Fruit fly (Drosophila melanogaster) whole organism, embryonic: ENCODE data around the gene CG42445.

Experiments
- Bgb ChIP-seq: fragments of 200-800 bp; sonication (Bioruptor generic); IDR thresholded peaks from 2 replicates; pipeline ENCODE4 v1.3.6; 2022; ENCODE audit warnings: missing biosample characterization, missing genetic modification characterization; ENCODE audit not compliant: partially characterized antibody
- CG10274 ChIP-seq: fragments of 200-800 bp; sonication (Bioruptor generic); optimal IDR thresholded peaks from 3 replicates; lab custom pipeline; 2017; ENCODE audit warnings: missing biosample characterization, mild to moderate bottlenecking, missing genetic modification characterization
- CG10366 ChIP-seq: fragments of 200-800 bp; sonication (Bioruptor generic); IDR thresholded peaks from 2 replicates; pipeline ENCODE4 v1.3.6; 2022; ENCODE audit warnings: missing biosample characterization, missing genetic modification characterization
- CG11398 ChIP-seq: fragments of 200-800 bp; sonication (Bioruptor generic); optimal IDR thresholded peaks from 2 replicates; lab custom pipeline; 2016; ENCODE audit warnings: missing biosample characterization, missing genetic modification characterization
- CG12659 ChIP-seq: fragments of 200-800 bp; sonication (Bioruptor generic); optimal IDR thresholded peaks from 3 replicates; lab custom pipeline; 2017; ENCODE audit warnings: mild to moderate bottlenecking, missing biosample characterization, missing genetic modification reagents, missing genetic modification characterization
- CG13287 ChIP-seq: fragments of 200-800 bp; sonication (Bioruptor generic); IDR thresholded peaks from 2 replicates; pipeline ENCODE4 v1.3.6; 2022; ENCODE audit warnings: missing biosample characterization, missing genetic modification characterization; ENCODE audit not compliant: partially characterized antibody
- CG14965 ChIP-seq: fragments of 200-800 bp; sonication (Bioruptor generic); optimal IDR thresholded peaks from 2 replicates; lab custom pipeline; 2016; ENCODE audit warnings: missing biosample characterization, missing genetic modification characterization, borderline replicate concordance
- CG15073 ChIP-seq: fragments of 200-800 bp; sonication (Bioruptor generic); optimal IDR thresholded peaks from 2 replicates; lab custom pipeline; 2016; ENCODE audit warnings: missing biosample characterization, missing genetic modification characterization
- CG17802 ChIP-seq: fragments of 200-800 bp; sonication (Bioruptor generic); optimal IDR thresholded peaks from 2 replicates; lab custom pipeline; 2018; ENCODE audit warnings: missing biosample characterization, mild to moderate bottlenecking, missing genetic modification characterization, moderate library complexity
- CG2202 ChIP-seq: fragments of 200-800 bp; sonication (Bioruptor generic); optimal IDR thresholded peaks from 2 replicates; lab custom pipeline; 2018; ENCODE audit warnings: missing biosample characterization, mild to moderate bottlenecking, missing genetic modification characterization
- CG30431 ChIP-seq: fragments of 200-800 bp; sonication (Bioruptor generic); optimal IDR thresholded peaks from 2 replicates; lab custom pipeline; 2017; ENCODE audit warnings: missing biosample characterization, missing genetic modification characterization
- CG3281 ChIP-seq: fragments of 200-800 bp; sonication (Bioruptor generic); optimal IDR thresholded peaks from 3 replicates; lab custom pipeline; 2017; ENCODE audit warnings: missing biosample characterization, mild to moderate bottlenecking, missing genetic modification characterization
- CG6254 ChIP-seq: fragments of 200-800 bp; sonication (Bioruptor generic); optimal IDR thresholded peaks from 3 replicates; lab custom pipeline; 2017; ENCODE audit warnings: mild to moderate bottlenecking, missing biosample characterization, missing genetic modification reagents, missing genetic modification characterization
- CG7357 ChIP-seq: fragments of 200-800 bp; sonication (Bioruptor generic); IDR thresholded peaks from 3 replicates; pipeline ENCODE4 v1.3.6; 2022; ENCODE audit warnings: missing biosample characterization, missing genetic modification characterization
- CG9215 ChIP-seq: fragments of 200-800 bp; sonication (Bioruptor generic); IDR thresholded peaks from 2 replicates; pipeline ENCODE4 v1.3.6; 2022; ENCODE audit warnings: missing biosample characterization, missing genetic modification characterization
- Chrac-16 ChIP-seq: fragments of 200-800 bp; sonication (Bioruptor generic); optimal IDR thresholded peaks from 3 replicates; lab custom pipeline; 2016; ENCODE audit warnings: missing biosample characterization, missing genetic modification characterization
- Eip74EF ChIP-seq, 2 experiments: fragments of 200-800 bp in 1 of 2; fragments of >200 bp in 1 of 2; sonication (Bioruptor generic) in 1 of 2; optimal IDR thresholded peaks; 2 replicates each; lab custom pipeline; 2017 to 2019; ENCODE audit warnings: missing biosample characterization in 2 of 2, missing genetic modification characterization in 2 of 2, mild to moderate bottlenecking in 1 of 2, moderate library complexity in 1 of 2
- H15 ChIP-seq: fragments of 200-800 bp; sonication (Bioruptor generic); IDR thresholded peaks from 3 replicates; pipeline ENCODE4 v1.3.6; 2022; ENCODE audit warnings: missing biosample characterization, missing genetic modification characterization
- HmgZ ChIP-seq: fragments of 200-800 bp; sonication (Bioruptor generic); optimal IDR thresholded peaks from 2 replicates; lab custom pipeline; 2018; ENCODE audit warnings: missing biosample characterization, mild to moderate bottlenecking, missing genetic modification characterization
- Pdp1 ChIP-seq, 2 experiments: fragments of 200-800 bp; sonication (Bioruptor generic); optimal IDR thresholded peaks; 3 replicates each; lab custom pipeline; 2016; ENCODE audit warnings: missing biosample characterization in 2 of 2, missing genetic modification characterization in 2 of 2, mild to moderate bottlenecking in 1 of 2, moderate library complexity in 1 of 2
- Poxn ChIP-seq: fragments of 200-800 bp; sonication (Bioruptor generic); IDR thresholded peaks from 2 replicates; pipeline ENCODE4 v1.3.6; 2022; ENCODE audit warnings: missing biosample characterization, missing genetic modification characterization
- Sin3A ChIP-seq: fragments of >200 bp; optimal IDR thresholded peaks from 2 replicates; lab custom pipeline; 2018
- Stat92E ChIP-seq, 3 experiments: fragments of >200 bp in 2 of 3; fragments of 200-800 bp in 1 of 3; sonication (Bioruptor generic) in 1 of 3; optimal IDR thresholded peaks; 2 replicates each; lab custom pipeline; 2017 to 2019; ENCODE audit warnings: missing biosample characterization in 3 of 3, missing genetic modification characterization in 3 of 3, mild to moderate bottlenecking in 1 of 3, moderate library complexity in 1 of 3
- Vsx1 ChIP-seq: fragments of 200-800 bp; sonication (Bioruptor generic); optimal IDR thresholded peaks from 2 replicates; lab custom pipeline; 2017; ENCODE audit warnings: missing biosample characterization, mild to moderate bottlenecking, missing genetic modification characterization, missing genetic modification reagents
- ara ChIP-seq: fragments of 200-800 bp; sonication (Bioruptor generic); IDR thresholded peaks from 2 replicates; pipeline ENCODE4 v1.3.6; 2022; ENCODE audit warnings: missing biosample characterization, missing genetic modification characterization
- cas ChIP-seq: fragments of 200-800 bp; sonication (Bioruptor generic); IDR thresholded peaks from 2 replicates; pipeline ENCODE4 v1.3.6; 2022; ENCODE audit warnings: missing biosample characterization, missing genetic modification characterization
- chn ChIP-seq: fragments of 200-800 bp; sonication (Bioruptor generic); optimal IDR thresholded peaks from 2 replicates; lab custom pipeline; 2016; ENCODE audit warnings: missing biosample characterization, missing genetic modification characterization
- crp ChIP-seq, 2 experiments: fragments of 200-800 bp; sonication (Bioruptor generic); optimal IDR thresholded peaks; 2 replicates in 1 of 2; 3 replicates in 1 of 2; lab custom pipeline; 2017; ENCODE audit warnings: missing biosample characterization in 2 of 2, missing genetic modification characterization in 2 of 2, mild to moderate bottlenecking in 1 of 2, moderate library complexity in 1 of 2
- dati ChIP-seq: fragments of 200-800 bp; sonication (Bioruptor generic); IDR thresholded peaks from 2 replicates; pipeline ENCODE4 v1.3.6; 2022; ENCODE audit warnings: missing biosample characterization, missing genetic modification characterization
- dpn ChIP-seq, 2 experiments: fragments of 200-800 bp; sonication (Bioruptor generic); optimal IDR thresholded peaks; 3 replicates each; lab custom pipeline; 2016; ENCODE audit warnings: missing biosample characterization in 2 of 2, missing genetic modification characterization in 2 of 2
- ems ChIP-seq: fragments of 200-800 bp; sonication (Bioruptor generic); optimal IDR thresholded peaks from 3 replicates; lab custom pipeline; 2016; ENCODE audit warnings: missing biosample characterization, missing genetic modification characterization
- esg ChIP-seq: fragments of 200-800 bp; sonication (Bioruptor generic); conservative IDR thresholded peaks from 2 replicates; pipeline ENCODE4 v1.3.6; 2022; ENCODE audit warnings: missing biosample characterization, missing genetic modification characterization
- eve ChIP-seq, 2 experiments: fragments of >200 bp; optimal IDR thresholded peaks; 2 replicates each; lab custom pipeline; 2017; ENCODE audit warnings: missing biosample characterization in 2 of 2, missing genetic modification characterization in 2 of 2
- gcm2 ChIP-seq: fragments of 200-800 bp; sonication (Bioruptor generic); optimal IDR thresholded peaks from 2 replicates; lab custom pipeline; 2016; ENCODE audit warnings: missing biosample characterization, missing genetic modification characterization
- hbn ChIP-seq: fragments of 200-800 bp; sonication (Bioruptor generic); IDR thresholded peaks from 2 replicates; pipeline ENCODE4 v1.3.6; 2022; ENCODE audit warnings: missing biosample characterization, missing genetic modification characterization; ENCODE audit not compliant: partially characterized antibody
- hth ChIP-seq: fragments of >200 bp; optimal IDR thresholded peaks from 2 replicates; lab custom pipeline; 2017; ENCODE audit warnings: inconsistent platforms
- ken ChIP-seq: fragments of 200-800 bp; sonication (Bioruptor generic); IDR thresholded peaks from 3 replicates; pipeline ENCODE4 v1.3.6; 2022; ENCODE audit warnings: missing biosample characterization, missing genetic modification characterization
- kni ChIP-seq: fragments of 200-800 bp; sonication (Bioruptor generic); optimal IDR thresholded peaks from 3 replicates; lab custom pipeline; 2017; ENCODE audit warnings: mild to moderate bottlenecking, missing biosample characterization, missing genetic modification reagents, missing genetic modification characterization
- nmo ChIP-seq: fragments of 200-800 bp; sonication (Bioruptor generic); optimal IDR thresholded peaks from 2 replicates; lab custom pipeline; 2018; ENCODE audit warnings: missing biosample characterization, mild to moderate bottlenecking, missing genetic modification characterization, moderate library complexity
- scrt ChIP-seq: fragments of 200-800 bp; sonication (Bioruptor generic); optimal IDR thresholded peaks from 2 replicates; lab custom pipeline; 2018; ENCODE audit warnings: missing biosample characterization, mild to moderate bottlenecking, missing genetic modification characterization, moderate library complexity
- sob ChIP-seq: fragments of 200-800 bp; sonication (Bioruptor generic); IDR thresholded peaks from 2 replicates; pipeline ENCODE4 v1.3.6; 2022; ENCODE audit warnings: missing biosample characterization, missing genetic modification characterization
- sqz ChIP-seq: fragments of 200-800 bp; sonication (Bioruptor generic); optimal IDR thresholded peaks from 3 replicates; lab custom pipeline; 2018; ENCODE audit warnings: missing biosample characterization, mild to moderate bottlenecking, missing genetic modification characterization
- sr ChIP-seq: fragments of 200-800 bp; sonication (Bioruptor generic); IDR thresholded peaks from 3 replicates; pipeline ENCODE4 v1.3.6; 2022; ENCODE audit warnings: missing biosample characterization, missing genetic modification characterization
- ssp ChIP-seq: fragments of 200-800 bp; sonication (Bioruptor generic); IDR thresholded peaks from 2 replicates; pipeline ENCODE4 v1.3.6; 2022; ENCODE audit warnings: missing biosample characterization, missing genetic modification characterization
- stc ChIP-seq: fragments of 200-800 bp; sonication (Bioruptor generic); IDR thresholded peaks from 2 replicates; pipeline ENCODE4 v1.3.6; 2022; ENCODE audit warnings: missing biosample characterization, missing genetic modification characterization
- stwl ChIP-seq: fragments of 200-800 bp; sonication (Bioruptor generic); optimal IDR thresholded peaks from 3 replicates; lab custom pipeline; 2018; ENCODE audit warnings: missing biosample characterization, mild to moderate bottlenecking, missing genetic modification characterization, moderate library complexity
- tin ChIP-seq: fragments of 200-800 bp; sonication (Bioruptor generic); optimal IDR thresholded peaks from 3 replicates; lab custom pipeline; 2016; ENCODE audit warnings: missing biosample characterization, missing genetic modification characterization
- tna ChIP-seq: fragments of 200-800 bp; sonication (Bioruptor generic); IDR thresholded peaks from 2 replicates; pipeline ENCODE4 v1.3.6; 2022; ENCODE audit warnings: missing biosample characterization, missing genetic modification characterization; ENCODE audit not compliant: partially characterized antibody
- tup ChIP-seq: fragments of 200-800 bp; sonication (Bioruptor generic); optimal IDR thresholded peaks from 2 replicates; lab custom pipeline; 2016; ENCODE audit warnings: missing biosample characterization, mild to moderate bottlenecking, missing genetic modification characterization, moderate library complexity
- vnd ChIP-seq: fragments of 200-800 bp; sonication (Bioruptor generic); IDR thresholded peaks from 3 replicates; pipeline ENCODE4 v1.3.6; 2022; ENCODE audit warnings: missing biosample characterization, missing genetic modification characterization; ENCODE audit not compliant: partially characterized antibody

Gene CG42445

DNA sequence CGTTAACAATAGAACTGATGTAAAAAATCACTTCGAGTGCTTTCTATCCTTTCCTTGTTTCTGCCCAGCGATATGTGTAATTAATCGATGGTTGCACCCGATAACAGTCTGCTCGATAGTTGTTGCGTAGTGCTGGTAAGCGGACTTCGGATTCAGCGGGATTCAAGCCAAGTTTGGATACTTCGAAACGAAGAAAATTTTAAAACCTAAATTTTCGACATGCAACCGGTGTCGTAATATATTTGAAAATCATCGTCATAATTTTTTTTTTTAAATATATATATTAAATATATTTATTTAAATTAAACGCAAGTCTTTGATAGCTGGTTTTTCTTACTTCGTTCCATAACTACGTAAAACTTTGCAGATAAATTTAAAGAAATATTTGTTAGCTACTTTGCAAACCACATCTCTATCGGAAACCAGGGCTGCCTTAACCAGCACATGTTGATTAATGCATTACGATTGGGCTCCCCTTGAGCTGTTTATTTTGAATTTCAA is 39.1 kb upstream of the CG42445 start, which contains the start of the genes UbcE2M and Dhps (continued):
- TF ChIP-seq CG12659 (peak; percentile 87), CG10366 (GFP tag; lab: Robert Waterston, UW) (peak; percentile 41; the same call in 1 of the 2 replicates), ken (peak; percentile 44; the same call in 1 of the 3 replicates), eve (GFP tag; optimal IDR thresholded peaks at IDR 0.05; lab: Kevin White, UChicago) (no peak), CG15073 (no peak), hbn (peak; percentile 64), vnd (GFP tag; lab: Robert Waterston, UW) (peak; percentile 67), Pdp1 (GFP tag; optimal IDR thresholded peaks at IDR 0.05; lab: Kevin White, UChicago) (peak; percentile 37 to 65), CG6254 (GFP tag; lab: Kevin White, UChicago) (peak; percentile 20), CG30431 (GFP tag; lab: Kevin White, UChicago) (peak; percentile 61), sob (peak; percentile 73), gcm2 (GFP tag; lab: Kevin White, UChicago) (no peak), Sin3A (peak; percentile 41), ems (GFP tag; lab: Kevin White, UChicago) (no peak), sqz (GFP tag; lab: Kevin White, UChicago) (no peak), sr (no peak), Stat92E (GFP tag; optimal IDR thresholded peaks at IDR 0.05; lab: Kevin White, UChicago) (no peak), CG13287 (peak; percentile 71), CG10274 (GFP tag; lab: Kevin White, UChicago) (peak; percentile 8), CG9215 (GFP tag; lab: Robert Waterston, UW) (peak; percentile 85), Chrac-16 (peak; percentile 67), H15 (GFP tag; lab: Robert Waterston, UW) (peak; percentile 59; the same call in 1 of the 3 replicates), tin (GFP tag; lab: Kevin White, UChicago) (peak; percentile 66), esg (GFP tag; lab: Robert Waterston, UW) (peak; percentile 66), Eip74EF (GFP tag; optimal IDR thresholded peaks at IDR 0.05; lab: Kevin White, UChicago) (no peak), ssp (GFP tag; lab: Robert Waterston, UW) (peak; percentile 74), Vsx1 (GFP tag; lab: Kevin White, UChicago) (no peak), dati (GFP tag; lab: Robert Waterston, UW) (no peak), CG14965 (GFP tag; lab: Kevin White, UChicago) (no peak), CG17802 (tag; lab: Kevin White, UChicago) (peak; percentile 16), cas (GFP tag; lab: Robert Waterston, UW) (no peak), tna (GFP tag; lab: Robert Waterston, UW) (no peak), Poxn (peak; percentile 42; the same call in 1 of the 2 replicates), Bgb (GFP tag; lab: Robert Waterston, UW) (peak; percentile 75), crp (GFP tag; optimal IDR thresholded peaks at IDR 0.05; lab: Kevin White, UChicago) (peak in 1 of 2 experiments; percentile 60), CG7357 (GFP tag; lab: Robert Waterston, UW) (peak; percentile 55; the same call in 2 of the 3 replicates), dpn (GFP tag; optimal IDR thresholded peaks at IDR 0.05; lab: Kevin White, UChicago) (peak; percentile 66), ara (GFP tag; lab: Robert Waterston, UW) (no peak), nmo (peak; percentile 80), hth (lab: Kevin White, UChicago) (no peak), stc (no peak), HmgZ (peak; percentile 70), CG2202 (no peak), chn (GFP tag; lab: Kevin White, UChicago) (peak; percentile 41), CG11398 (GFP tag; lab: Kevin White, UChicago) (no peak), scrt (peak; percentile 79), CG3281 (GFP tag; lab: Kevin White, UChicago) (peak; percentile 86), stwl (tag; lab: Kevin White, UChicago) (peak; percentile 81), kni (GFP tag; lab: Kevin White, UChicago) (no peak), tup (GFP tag; lab: Kevin White, UChicago) (peak; percentile 2)
